Fruit fly (Drosophila melanogaster) whole organism, embryonic: Measurements from ENCODE around the gene CG6231.

Source experiments
- Atf-2 ChIP-seq: fragments of 200-800 bp; sonication (Bioruptor generic); optimal IDR thresholded peaks from 2 replicates; lab custom pipeline; 2016; ENCODE audit warnings: missing biosample characterization, missing genetic modification characterization
- CG10147 ChIP-seq: fragments of 200-800 bp; sonication (Bioruptor generic); optimal IDR thresholded peaks from 2 replicates; lab custom pipeline; 2019; ENCODE audit warnings: missing biosample characterization, mild to moderate bottlenecking, missing genetic modification characterization, moderate library complexity
- CG10431 ChIP-seq: fragments of 200-800 bp; sonication (Bioruptor generic); optimal IDR thresholded peaks from 3 replicates; lab custom pipeline; 2018; ENCODE audit warnings: missing biosample characterization, mild to moderate bottlenecking, missing genetic modification characterization
- CG12104 ChIP-seq: fragments of 200-800 bp; sonication (Bioruptor generic); optimal IDR thresholded peaks from 3 replicates; lab custom pipeline; 2016; ENCODE audit warnings: missing biosample characterization, missing genetic modification characterization
- CG17328 ChIP-seq: fragments of 200-800 bp; sonication (Bioruptor generic); IDR thresholded peaks from 2 replicates; pipeline ENCODE4 v1.3.6; 2022; ENCODE audit warnings: missing biosample characterization, missing genetic modification characterization
- CG17359 ChIP-seq: fragments of 200-800 bp; sonication (Bioruptor generic); optimal IDR thresholded peaks from 3 replicates; lab custom pipeline; 2018; ENCODE audit warnings: missing biosample characterization, mild to moderate bottlenecking, missing genetic modification characterization, moderate library complexity
- CG17802 ChIP-seq: fragments of 200-800 bp; sonication (Bioruptor generic); optimal IDR thresholded peaks from 2 replicates; lab custom pipeline; 2018; ENCODE audit warnings: missing biosample characterization, mild to moderate bottlenecking, missing genetic modification characterization, moderate library complexity
- CG2120 ChIP-seq: fragments of 200-800 bp; sonication (Bioruptor generic); optimal IDR thresholded peaks from 3 replicates; lab custom pipeline; 2016; ENCODE audit warnings: missing biosample characterization, missing genetic modification characterization
- CG2202 ChIP-seq: fragments of 200-800 bp; sonication (Bioruptor generic); optimal IDR thresholded peaks from 2 replicates; lab custom pipeline; 2018; ENCODE audit warnings: missing biosample characterization, mild to moderate bottlenecking, missing genetic modification characterization
- CG31365 ChIP-seq: fragments of 200-800 bp; sonication (Bioruptor generic); optimal IDR thresholded peaks from 2 replicates; lab custom pipeline; 2018; ENCODE audit warnings: missing biosample characterization, mild to moderate bottlenecking, missing genetic modification characterization
- CG32532 ChIP-seq: fragments of 200-800 bp; sonication (Bioruptor generic); IDR thresholded peaks from 2 replicates; pipeline ENCODE4 v1.3.6; 2022; ENCODE audit warnings: missing biosample characterization, missing genetic modification characterization
- CG4360 ChIP-seq: fragments of 200-800 bp; sonication (Bioruptor generic); IDR thresholded peaks from 2 replicates; pipeline ENCODE4 v1.3.6; 2022; ENCODE audit warnings: missing biosample characterization, missing genetic modification characterization
- CG4707 ChIP-seq: fragments of 200-800 bp; sonication (Bioruptor generic); optimal IDR thresholded peaks from 2 replicates; lab custom pipeline; 2018; ENCODE audit warnings: missing biosample characterization, mild to moderate bottlenecking, missing genetic modification characterization, moderate library complexity
- CG6765 ChIP-seq: fragments of 200-800 bp; sonication (Bioruptor generic); optimal IDR thresholded peaks from 3 replicates; lab custom pipeline; 2017; ENCODE audit warnings: missing biosample characterization, mild to moderate bottlenecking, missing genetic modification characterization
- CG6854 ChIP-seq: fragments of 200-800 bp; sonication (Bioruptor generic); optimal IDR thresholded peaks from 3 replicates; lab custom pipeline; 2017; ENCODE audit warnings: missing biosample characterization, mild to moderate bottlenecking, missing genetic modification characterization
- CG7928 ChIP-seq: fragments of 200-800 bp; sonication (Bioruptor generic); optimal IDR thresholded peaks from 2 replicates; lab custom pipeline; 2017; ENCODE audit warnings: missing biosample characterization, mild to moderate bottlenecking, missing genetic modification characterization
- CG7987 ChIP-seq: fragments of 200-800 bp; sonication (Bioruptor generic); optimal IDR thresholded peaks from 2 replicates; lab custom pipeline; 2018; ENCODE audit warnings: missing biosample characterization, mild to moderate bottlenecking, missing genetic modification characterization, moderate library complexity
- CG8359 ChIP-seq: fragments of 200-800 bp; sonication (Bioruptor generic); optimal IDR thresholded peaks from 2 replicates; lab custom pipeline; 2017; ENCODE audit warnings: missing biosample characterization, mild to moderate bottlenecking, missing genetic modification characterization, borderline replicate concordance
- CG9609 ChIP-seq: fragments of 200-800 bp; sonication (Bioruptor generic); optimal IDR thresholded peaks from 3 replicates; lab custom pipeline; 2016; ENCODE audit warnings: missing biosample characterization, missing genetic modification characterization
- CG9932 ChIP-seq: fragments of 200-800 bp; sonication (Bioruptor generic); IDR thresholded peaks from 2 replicates; pipeline ENCODE4 v1.3.6; 2022; ENCODE audit warnings: missing biosample characterization, missing genetic modification characterization
- Chrac-16 ChIP-seq: fragments of 200-800 bp; sonication (Bioruptor generic); optimal IDR thresholded peaks from 3 replicates; lab custom pipeline; 2016; ENCODE audit warnings: missing biosample characterization, missing genetic modification characterization
- CoRest ChIP-seq: fragments of 200-800 bp; sonication (Bioruptor generic); optimal IDR thresholded peaks from 3 replicates; lab custom pipeline; 2018; ENCODE audit warnings: missing biosample characterization, mild to moderate bottlenecking, missing genetic modification characterization, moderate library complexity
- Drgx ChIP-seq: fragments of 200-800 bp; sonication (Bioruptor generic); IDR thresholded peaks from 2 replicates; pipeline ENCODE4 v1.3.6; 2022; ENCODE audit warnings: missing biosample characterization, missing genetic modification characterization
- E2f2 ChIP-seq: fragments of 200-800 bp; sonication (Bioruptor generic); IDR thresholded peaks from 2 replicates; pipeline ENCODE4 v1.3.6; 2022; ENCODE audit warnings: missing biosample characterization, missing genetic modification characterization
- Hsf ChIP-seq: fragments of 200-800 bp; sonication (Bioruptor generic); optimal IDR thresholded peaks from 3 replicates; lab custom pipeline; 2016; ENCODE audit warnings: missing biosample characterization, missing genetic modification characterization
- MBD-R2 ChIP-seq: fragments of 200-800 bp; sonication (Bioruptor generic); IDR thresholded peaks from 2 replicates; pipeline ENCODE4 v1.3.6; 2022; ENCODE audit warnings: missing biosample characterization, missing genetic modification characterization
- Mrtf ChIP-seq: fragments of 200-800 bp; sonication (Bioruptor generic); IDR thresholded peaks from 3 replicates; pipeline ENCODE4 v1.3.6; 2022; ENCODE audit warnings: missing biosample characterization, missing genetic modification characterization
- NK7.1 ChIP-seq: fragments of 200-800 bp; sonication (Bioruptor generic); optimal IDR thresholded peaks from 3 replicates; lab custom pipeline; 2016; ENCODE audit warnings: missing biosample characterization, missing genetic modification characterization
- Sox102F ChIP-seq: fragments of 200-800 bp; sonication (Bioruptor generic); optimal IDR thresholded peaks from 2 replicates; lab custom pipeline; 2018; ENCODE audit warnings: missing biosample characterization, mild to moderate bottlenecking, missing genetic modification characterization, moderate library complexity
- TFAM ChIP-seq: fragments of 200-800 bp; sonication (Bioruptor generic); optimal IDR thresholded peaks from 2 replicates; lab custom pipeline; 2017; ENCODE audit warnings: missing biosample characterization, missing genetic modification characterization, inconsistent platforms
- amos ChIP-seq: fragments of 200-800 bp; sonication (Bioruptor generic); IDR thresholded peaks from 2 replicates; pipeline ENCODE4 v1.3.6; 2022; ENCODE audit warnings: missing biosample characterization, missing genetic modification characterization; ENCODE audit not compliant: partially characterized antibody
- bowl ChIP-seq: fragments of 200-800 bp; sonication (Bioruptor generic); IDR thresholded peaks from 2 replicates; pipeline ENCODE4 v1.3.6; 2022; ENCODE audit warnings: missing biosample characterization, missing genetic modification characterization
- cad ChIP-seq: fragments of >200 bp; optimal IDR thresholded peaks from 2 replicates; lab custom pipeline; 2017; ENCODE audit warnings: missing biosample characterization, missing genetic modification characterization
- chn ChIP-seq: fragments of 200-800 bp; sonication (Bioruptor generic); optimal IDR thresholded peaks from 2 replicates; lab custom pipeline; 2016; ENCODE audit warnings: missing biosample characterization, missing genetic modification characterization
- dm ChIP-seq: fragments of 200-800 bp; sonication (Bioruptor generic); optimal IDR thresholded peaks from 3 replicates; lab custom pipeline; 2016; ENCODE audit warnings: missing biosample characterization, missing genetic modification characterization
- fd3F ChIP-seq: fragments of 200-800 bp; sonication (Bioruptor generic); optimal IDR thresholded peaks from 2 replicates; lab custom pipeline; 2018; ENCODE audit warnings: missing biosample characterization, mild to moderate bottlenecking, missing genetic modification characterization, moderate library complexity
- ftz-f1 ChIP-seq: fragments of 200-800 bp; sonication (Bioruptor generic); optimal IDR thresholded peaks from 2 replicates; lab custom pipeline; 2016; ENCODE audit warnings: missing biosample characterization, missing genetic modification characterization
- hkb ChIP-seq, 2 experiments: fragments of 200-800 bp in 1 of 2; fragments of >200 bp in 1 of 2; sonication (Bioruptor generic) in 1 of 2; IDR thresholded peaks in 1 of 2; optimal IDR thresholded peaks in 1 of 2; 2 replicates each; pipeline versions ENCODE4 v1.3.6 to Lab custom; 2017 to 2022; ENCODE audit warnings: missing biosample characterization in 1 of 2, missing genetic modification characterization in 1 of 2
- ind ChIP-seq: fragments of 200-800 bp; sonication (Bioruptor generic); optimal IDR thresholded peaks from 3 replicates; lab custom pipeline; 2016; ENCODE audit warnings: missing biosample characterization, missing genetic modification characterization
- lmd ChIP-seq: fragments of 200-800 bp; sonication (Bioruptor generic); IDR thresholded peaks from 2 replicates; pipeline ENCODE4 v1.3.6; 2022; ENCODE audit warnings: missing biosample characterization, missing genetic modification characterization
- nau ChIP-seq: fragments of 200-800 bp; sonication (Bioruptor generic); optimal IDR thresholded peaks from 3 replicates; lab custom pipeline; 2017; ENCODE audit warnings: missing biosample characterization, mild to moderate bottlenecking, missing genetic modification characterization, missing genetic modification reagents
- oc ChIP-seq: fragments of 200-800 bp; sonication (Bioruptor generic); optimal IDR thresholded peaks from 2 replicates; lab custom pipeline; 2018; ENCODE audit warnings: missing biosample characterization, mild to moderate bottlenecking, missing genetic modification characterization, moderate library complexity
- org-1 ChIP-seq: fragments of 200-800 bp; sonication (Bioruptor generic); optimal IDR thresholded peaks from 2 replicates; lab custom pipeline; 2017; ENCODE audit warnings: missing biosample characterization, missing genetic modification characterization
- p53 ChIP-seq: fragments of 200-800 bp; sonication (Bioruptor generic); optimal IDR thresholded peaks from 2 replicates; lab custom pipeline; 2016; ENCODE audit warnings: missing biosample characterization, missing genetic modification characterization
- psq ChIP-seq: fragments of 200-800 bp; sonication (Bioruptor generic); optimal IDR thresholded peaks from 2 replicates; lab custom pipeline; 2017; ENCODE audit warnings: missing biosample characterization, missing genetic modification characterization
- run ChIP-seq: fragments of 200-800 bp; sonication (Bioruptor generic); optimal IDR thresholded peaks from 3 replicates; lab custom pipeline; 2018; ENCODE audit warnings: missing biosample characterization, mild to moderate bottlenecking, missing genetic modification characterization
- tio ChIP-seq: fragments of 200-800 bp; sonication (Bioruptor generic); optimal IDR thresholded peaks from 2 replicates; lab custom pipeline; 2017; ENCODE audit warnings: missing biosample characterization, missing genetic modification characterization, inconsistent platforms
- trem ChIP-seq: fragments of 200-800 bp; optimal IDR thresholded peaks from 3 replicates; lab custom pipeline; 2019; ENCODE audit warnings: missing biosample characterization, mild to moderate bottlenecking, missing genetic modification characterization, moderate library complexity
- vvl ChIP-seq: fragments of 200-800 bp; sonication (Bioruptor generic); IDR thresholded peaks from 2 replicates; pipeline ENCODE4 v1.3.6; 2022; ENCODE audit warnings: missing biosample characterization, missing genetic modification characterization

CG6231 gene

dm6 chr3R:19671223-19671991 is 38.9 kb upstream of the CG6231 start, which contains the start of gene Naam (continued):
- peak; percentile 60 for TF ChIP-seq CG7928 (GFP tag; lab: Kevin White, UChicago)
- TF ChIP-seq CG6765 (GFP tag; lab: Kevin White, UChicago), result peak; percentile 49
- TF ChIP-seq org-1 (GFP tag; lab: Kevin White, UChicago), result peak; percentile 61
- no peak for TF ChIP-seq ftz-f1 (GFP tag; lab: Kevin White, UChicago)
- TF ChIP-seq CG6854, result peak; percentile 82
- peak; percentile 82 for TF ChIP-seq CG9932 (GFP tag; lab: Robert Waterston, UW)
- peak; percentile 49 for TF ChIP-seq fd3F
- TF ChIP-seq CG17328 (GFP tag; lab: Robert Waterston, UW), result peak; percentile 79
- TF ChIP-seq CG31365 (tag; lab: Kevin White, UChicago), result peak; percentile 26
- no peak for TF ChIP-seq CG10431 (GFP tag; lab: Kevin White, UChicago)
- peak; percentile 65 for TF ChIP-seq oc (tag; lab: Kevin White, UChicago)
- peak; percentile 35 for TF ChIP-seq tio
- TF ChIP-seq run (tag; lab: Kevin White, UChicago), result peak; percentile 34
- TF ChIP-seq CG9609 (GFP tag; lab: Kevin White, UChicago), result peak; percentile 57
- peak; percentile 88 for TF ChIP-seq CG32532 (GFP tag; lab: Robert Waterston, UW)
- no peak for TF ChIP-seq amos (GFP tag; lab: Robert Waterston, UW)
- TF ChIP-seq CoRest (tag; lab: Kevin White, UChicago), result peak; percentile 56
- TF ChIP-seq TFAM (GFP tag; lab: Kevin White, UChicago), result no peak
- TF ChIP-seq Drgx (GFP tag; lab: Robert Waterston, UW), result peak; percentile 85
- peak; percentile 35 for TF ChIP-seq CG12104 (GFP tag; lab: Kevin White, UChicago)
- TF ChIP-seq psq (GFP tag; lab: Kevin White, UChicago), result peak; percentile 44
- peak; percentile 41 for TF ChIP-seq CG17802 (tag; lab: Kevin White, UChicago)
- TF ChIP-seq CG2202 (tag; lab: Kevin White, UChicago), result no peak
- TF ChIP-seq E2f2 (GFP tag; lab: Robert Waterston, UW), result peak; percentile 57; the same call in 1 of the 2 replicates
- peak; percentile 40; the same call in 1 of the 2 replicates for TF ChIP-seq MBD-R2 (GFP tag; lab: Robert Waterston, UW)
- peak; percentile 36; the same call in 1 of the 2 replicates for TF ChIP-seq bowl (GFP tag; lab: Robert Waterston, UW)
- TF ChIP-seq CG2120 (GFP tag; lab: Kevin White, UChicago), result peak; percentile 94
- TF ChIP-seq lmd (GFP tag; lab: Robert Waterston, UW), result peak; percentile 79
- peak; percentile 86 for TF ChIP-seq Hsf
- TF ChIP-seq p53, result peak; percentile 55
- TF ChIP-seq CG10147 (GFP tag; lab: Kevin White, UChicago), result peak; percentile 74
- peak; percentile 60 for TF ChIP-seq chn (GFP tag; lab: Kevin White, UChicago)
- TF ChIP-seq NK7.1 (GFP tag; lab: Kevin White, UChicago), result peak; percentile 77
- peak; percentile 35 for TF ChIP-seq trem
- no peak for TF ChIP-seq cad (GFP tag; lab: Kevin White, UChicago)
- peak; percentile 77 for TF ChIP-seq Sox102F (GFP tag; lab: Kevin White, UChicago)
- peak; percentile 58 for TF ChIP-seq Chrac-16
- TF ChIP-seq CG17359 (tag; lab: Kevin White, UChicago), result peak; percentile 79
- peak; percentile 47 for TF ChIP-seq dm (GFP tag; lab: Kevin White, UChicago)
- TF ChIP-seq CG8359 (GFP tag; lab: Kevin White, UChicago), result no peak
- TF ChIP-seq hkb (optimal IDR thresholded peaks at IDR 0.05; lab: Kevin White, UChicago), result no peak
- peak; percentile 87 for TF ChIP-seq hkb (GFP tag; IDR thresholded peaks at IDR 0.05; lab: Robert Waterston, UW)
- TF ChIP-seq CG7987 (GFP tag; lab: Kevin White, UChicago), result peak; percentile 64
- no peak for TF ChIP-seq CG4360 (GFP tag; lab: Robert Waterston, UW)
- peak; percentile 55; the same call in 2 of the 3 replicates for TF ChIP-seq Mrtf (GFP tag; lab: Robert Waterston, UW)
- peak; percentile 67 for TF ChIP-seq Atf-2 (GFP tag; lab: Kevin White, UChicago)
- peak; percentile 35 for TF ChIP-seq CG4707 (GFP tag; lab: Kevin White, UChicago)
- peak; percentile 61 for TF ChIP-seq nau
- peak; percentile 94 for TF ChIP-seq vvl (GFP tag; lab: Robert Waterston, UW)
- peak; percentile 84 for TF ChIP-seq ind (GFP tag; lab: Kevin White, UChicago)
